Fruit fly (Drosophila melanogaster) whole organism, embryonic: ENCODE results near the gene CG44303.

Experiments
- Bgb ChIP-seq: fragments of 200-800 bp; sonication (Bioruptor generic); IDR thresholded peaks from 2 replicates; pipeline ENCODE4 v1.3.6; 2022; ENCODE audit warnings: missing biosample characterization, missing genetic modification characterization; ENCODE audit not compliant: partially characterized antibody
- C15 ChIP-seq: fragments of 200-800 bp; sonication (Bioruptor generic); IDR thresholded peaks from 3 replicates; pipeline ENCODE4 v1.3.6; 2022; ENCODE audit warnings: missing biosample characterization, missing genetic modification characterization
- CG10321 ChIP-seq: fragments of 200-800 bp; sonication (Bioruptor generic); IDR thresholded peaks from 2 replicates; pipeline ENCODE4 v1.3.6; 2022; ENCODE audit warnings: missing biosample characterization, missing genetic modification characterization
- CG12299 ChIP-seq: fragments of 200-800 bp; sonication (Bioruptor generic); optimal IDR thresholded peaks from 2 replicates; lab custom pipeline; 2018; ENCODE audit warnings: missing biosample characterization, mild to moderate bottlenecking, missing genetic modification characterization
- CG12659 ChIP-seq: fragments of 200-800 bp; sonication (Bioruptor generic); optimal IDR thresholded peaks from 3 replicates; lab custom pipeline; 2017; ENCODE audit warnings: mild to moderate bottlenecking, missing biosample characterization, missing genetic modification reagents, missing genetic modification characterization
- CG13287 ChIP-seq: fragments of 200-800 bp; sonication (Bioruptor generic); IDR thresholded peaks from 2 replicates; pipeline ENCODE4 v1.3.6; 2022; ENCODE audit warnings: missing biosample characterization, missing genetic modification characterization; ENCODE audit not compliant: partially characterized antibody
- CG13624 ChIP-seq: fragments of 200-800 bp; sonication (Bioruptor generic); optimal IDR thresholded peaks from 2 replicates; lab custom pipeline; 2016; ENCODE audit warnings: missing biosample characterization, missing genetic modification characterization
- CG15601 ChIP-seq: fragments of 200-800 bp; sonication (Bioruptor generic); optimal IDR thresholded peaks from 3 replicates; lab custom pipeline; 2019; ENCODE audit warnings: missing biosample characterization, mild to moderate bottlenecking, missing genetic modification characterization, moderate library complexity
- CG17912 ChIP-seq: fragments of 200-800 bp; sonication (Bioruptor generic); optimal IDR thresholded peaks from 2 replicates; lab custom pipeline; 2018; ENCODE audit warnings: missing biosample characterization, mild to moderate bottlenecking, missing genetic modification characterization
- CG18011 ChIP-seq: fragments of 200-800 bp; sonication (Bioruptor generic); optimal IDR thresholded peaks from 2 replicates; lab custom pipeline; 2017; ENCODE audit warnings: missing biosample characterization, missing genetic modification characterization, mild to moderate bottlenecking, moderate library complexity, missing genotype
- CG30020 ChIP-seq: fragments of 200-800 bp; optimal IDR thresholded peaks from 2 replicates; lab custom pipeline; 2019; ENCODE audit warnings: missing biosample characterization, mild to moderate bottlenecking, missing genetic modification characterization, moderate library complexity
- CG3065 ChIP-seq: fragments of 200-800 bp; sonication (Bioruptor generic); optimal IDR thresholded peaks from 2 replicates; lab custom pipeline; 2016; ENCODE audit warnings: missing biosample characterization, missing genetic modification characterization
- CG3995 ChIP-seq: fragments of 200-800 bp; sonication (Bioruptor generic); optimal IDR thresholded peaks from 3 replicates; lab custom pipeline; 2016; ENCODE audit warnings: missing biosample characterization, missing genetic modification characterization
- CG42726 ChIP-seq: fragments of 200-800 bp; sonication (Bioruptor generic); IDR thresholded peaks from 2 replicates; pipeline ENCODE4 v1.3.6; 2022; ENCODE audit warnings: missing biosample characterization, missing genetic modification characterization; ENCODE audit not compliant: partially characterized antibody
- CG4424 ChIP-seq: fragments of 200-800 bp; sonication (Bioruptor generic); optimal IDR thresholded peaks from 3 replicates; lab custom pipeline; 2016; ENCODE audit warnings: missing biosample characterization, missing genetic modification characterization
- CG6175 ChIP-seq: fragments of 200-800 bp; sonication (Bioruptor generic); IDR thresholded peaks from 3 replicates; pipeline ENCODE4 v1.3.6; 2022; ENCODE audit warnings: missing biosample characterization, missing genetic modification characterization
- CG6654 ChIP-seq: fragments of 200-800 bp; sonication (Bioruptor generic); optimal IDR thresholded peaks from 2 replicates; lab custom pipeline; 2017; ENCODE audit warnings: missing biosample characterization, mild to moderate bottlenecking, missing genetic modification characterization
- CG6689 ChIP-seq: fragments of 200-800 bp; sonication (Bioruptor generic); IDR thresholded peaks from 2 replicates; pipeline ENCODE4 v1.3.6; 2022; ENCODE audit warnings: missing biosample characterization, missing genetic modification characterization
- CG7786 ChIP-seq: fragments of 200-800 bp; sonication (Bioruptor generic); optimal IDR thresholded peaks from 2 replicates; lab custom pipeline; 2016; ENCODE audit warnings: missing biosample characterization, missing genetic modification characterization
- CG7963 ChIP-seq: fragments of 200-800 bp; sonication (Bioruptor generic); IDR thresholded peaks from 3 replicates; pipeline ENCODE4 v1.3.6; 2022; ENCODE audit warnings: missing biosample characterization, missing genetic modification characterization; ENCODE audit not compliant: partially characterized antibody
- CHES-1-like ChIP-seq: fragments of 200-800 bp; sonication (Bioruptor generic); optimal IDR thresholded peaks from 2 replicates; lab custom pipeline; 2016; ENCODE audit warnings: missing biosample characterization, missing genetic modification characterization
- Chrac-16 ChIP-seq: fragments of 200-800 bp; sonication (Bioruptor generic); optimal IDR thresholded peaks from 3 replicates; lab custom pipeline; 2016; ENCODE audit warnings: missing biosample characterization, missing genetic modification characterization
- Eip74EF ChIP-seq, 2 experiments: fragments of 200-800 bp in 1 of 2; fragments of >200 bp in 1 of 2; sonication (Bioruptor generic) in 1 of 2; optimal IDR thresholded peaks; 2 replicates each; lab custom pipeline; 2017 to 2019; ENCODE audit warnings: missing biosample characterization in 2 of 2, missing genetic modification characterization in 2 of 2, mild to moderate bottlenecking in 1 of 2, moderate library complexity in 1 of 2
- HmgD ChIP-seq: fragments of 200-800 bp; sonication (Bioruptor generic); optimal IDR thresholded peaks from 3 replicates; lab custom pipeline; 2016; ENCODE audit warnings: missing biosample characterization, missing genetic modification characterization
- Hr51 ChIP-seq, 2 experiments: fragments of 200-800 bp; sonication (Bioruptor generic); optimal IDR thresholded peaks; 2 replicates in 1 of 2; 3 replicates in 1 of 2; lab custom pipeline; 2016 to 2018; ENCODE audit warnings: missing biosample characterization in 2 of 2, missing genetic modification characterization in 2 of 2, mild to moderate bottlenecking in 1 of 2, moderate library complexity in 1 of 2
- Hr78 ChIP-seq, 2 experiments: fragments of 200-800 bp in 1 of 2; fragments of >200 bp in 1 of 2; sonication (Bioruptor generic) in 1 of 2; optimal IDR thresholded peaks; 2 replicates each; lab custom pipeline; 2017 to 2019; ENCODE audit warnings: missing biosample characterization in 2 of 2, missing genetic modification characterization in 2 of 2, mild to moderate bottlenecking in 1 of 2, moderate library complexity in 1 of 2
- Mad ChIP-seq: fragments of 200-800 bp; sonication (Bioruptor generic); optimal IDR thresholded peaks from 2 replicates; lab custom pipeline; 2016; ENCODE audit warnings: missing biosample characterization, missing genetic modification characterization
- Max ChIP-seq: fragments of 200-800 bp; sonication (Bioruptor generic); optimal IDR thresholded peaks from 2 replicates; lab custom pipeline; 2016; ENCODE audit warnings: missing biosample characterization, mild to moderate bottlenecking, missing genetic modification characterization
- Med ChIP-seq: fragments of 200-800 bp; sonication (Bioruptor generic); peaks from one replicate; lab custom pipeline; 2016; ENCODE audit warnings: missing biosample characterization, missing genetic modification characterization, mild to moderate bottlenecking, inconsistent platforms, moderate library complexity
- Meics ChIP-seq: fragments of 200-800 bp; sonication (Bioruptor generic); optimal IDR thresholded peaks from 2 replicates; lab custom pipeline; 2017; ENCODE audit warnings: missing biosample characterization, mild to moderate bottlenecking, missing genetic modification characterization
- Myb ChIP-seq: fragments of 200-800 bp; sonication (Bioruptor generic); optimal IDR thresholded peaks from 2 replicates; lab custom pipeline; 2016; ENCODE audit warnings: missing biosample characterization, missing genetic modification characterization
- NC2β ChIP-seq: fragments of 200-800 bp; sonication (Bioruptor generic); optimal IDR thresholded peaks from 2 replicates; lab custom pipeline; 2016; ENCODE audit warnings: missing biosample characterization, missing genetic modification characterization
- Ptx1 ChIP-seq: fragments of 200-800 bp; sonication (Bioruptor generic); IDR thresholded peaks from 2 replicates; pipeline ENCODE4 v1.3.6; 2022; ENCODE audit warnings: missing biosample characterization, missing genetic modification characterization
- Sin3A ChIP-seq: fragments of >200 bp; optimal IDR thresholded peaks from 2 replicates; lab custom pipeline; 2018
- Sry-β ChIP-seq: fragments of 200-800 bp; sonication (Bioruptor generic); optimal IDR thresholded peaks from 2 replicates; lab custom pipeline; 2018; ENCODE audit warnings: missing biosample characterization, mild to moderate bottlenecking, missing genetic modification characterization, moderate library complexity
- Sry-δ ChIP-seq: fragments of 200-800 bp; sonication (Bioruptor generic); optimal IDR thresholded peaks from 2 replicates; lab custom pipeline; 2016; ENCODE audit warnings: missing biosample characterization, missing genetic modification characterization
- Taf1 ChIP-seq: fragments of 200-800 bp; sonication (Bioruptor generic); IDR thresholded peaks from 2 replicates; pipeline ENCODE4 v1.3.6; 2022; ENCODE audit warnings: missing biosample characterization, missing genetic modification characterization
- chinmo ChIP-seq: fragments of 200-800 bp; sonication (Bioruptor generic); IDR thresholded peaks from 4 replicates; pipeline ENCODE4 v1.3.6; 2022; ENCODE audit warnings: missing biosample characterization, missing genetic modification characterization; ENCODE audit not compliant: partially characterized antibody
- esg ChIP-seq: fragments of 200-800 bp; sonication (Bioruptor generic); conservative IDR thresholded peaks from 2 replicates; pipeline ENCODE4 v1.3.6; 2022; ENCODE audit warnings: missing biosample characterization, missing genetic modification characterization
- fd64A ChIP-seq: fragments of 200-800 bp; sonication (Bioruptor generic); optimal IDR thresholded peaks from 3 replicates; lab custom pipeline; 2018; ENCODE audit warnings: missing biosample characterization, mild to moderate bottlenecking, missing genetic modification characterization
- knrl ChIP-seq: fragments of 200-800 bp; sonication (Bioruptor generic); IDR thresholded peaks from 3 replicates; pipeline ENCODE4 v1.3.6; 2022; ENCODE audit warnings: missing biosample characterization, missing genetic modification characterization; ENCODE audit not compliant: partially characterized antibody
- lab ChIP-seq: fragments of 200-800 bp; sonication (Bioruptor generic); optimal IDR thresholded peaks from 3 replicates; lab custom pipeline; 2017; ENCODE audit warnings: missing biosample characterization, missing genetic modification characterization, mild to moderate bottlenecking, moderate library complexity, missing genetic modification reagents
- luna ChIP-seq: fragments of 200-800 bp; sonication (Bioruptor generic); optimal IDR thresholded peaks from 2 replicates; lab custom pipeline; 2016; ENCODE audit warnings: missing biosample characterization, missing genetic modification characterization
- nerfin-2 ChIP-seq: fragments of 200-800 bp; sonication (Bioruptor generic); IDR thresholded peaks from 2 replicates; pipeline ENCODE4 v1.3.6; 2022; ENCODE audit warnings: missing biosample characterization, missing genetic modification characterization; ENCODE audit not compliant: partially characterized antibody
- pho ChIP-seq: fragments of 200-800 bp; sonication (Bioruptor generic); optimal IDR thresholded peaks from 2 replicates; lab custom pipeline; 2016; ENCODE audit warnings: missing biosample characterization, missing genetic modification characterization
- rib ChIP-seq: fragments of 200-800 bp; sonication (Bioruptor generic); IDR thresholded peaks from 2 replicates; pipeline ENCODE4 v1.3.6; 2022; ENCODE audit warnings: missing biosample characterization, missing genetic modification characterization
- run ChIP-seq: fragments of 200-800 bp; sonication (Bioruptor generic); optimal IDR thresholded peaks from 3 replicates; lab custom pipeline; 2018; ENCODE audit warnings: missing biosample characterization, mild to moderate bottlenecking, missing genetic modification characterization
- sens ChIP-seq: fragments of 200-800 bp; sonication (Bioruptor generic); peaks from one replicate; lab custom pipeline; 2016; ENCODE audit warnings: missing biosample characterization, missing genetic modification characterization
- slou ChIP-seq: fragments of 200-800 bp; sonication (Bioruptor generic); optimal IDR thresholded peaks from 3 replicates; lab custom pipeline; 2016; ENCODE audit warnings: missing biosample characterization, missing genetic modification characterization
- toy ChIP-seq: fragments of 200-800 bp; sonication (Bioruptor generic); IDR thresholded peaks from 2 replicates; pipeline ENCODE4 v1.3.6; 2022; ENCODE audit warnings: missing biosample characterization, missing genetic modification characterization
- wdn ChIP-seq: fragments of 200-800 bp; sonication (Bioruptor generic); IDR thresholded peaks from 2 replicates; pipeline ENCODE4 v1.3.6; 2022; ENCODE audit warnings: missing biosample characterization, missing genetic modification characterization

Gene CG44303

dm6 chrX:6661392-6661837 is 25.8 kb downstream of the CG44303 start, which contains the start of the genes CG3224 and Ctr1A (continued):
- TF ChIP-seq Ptx1 (GFP tag; lab: Robert Waterston, UW) (no peak), CHES-1-like (peak; percentile 13), CG6654 (GFP tag; lab: Kevin White, UChicago) (no peak), NC2β (no peak), Sry-δ (GFP tag; lab: Kevin White, UChicago) (peak; percentile 80), Hr51 (GFP tag; optimal IDR thresholded peaks at IDR 0.05; lab: Kevin White, UChicago) (peak in 1 of 2 experiments; percentile 17), CG12299 (tag; lab: Kevin White, UChicago) (no peak), fd64A (GFP tag; lab: Kevin White, UChicago) (no peak), CG6175 (GFP tag; lab: Robert Waterston, UW) (no peak), CG7963 (no peak), CG4424 (GFP tag; lab: Kevin White, UChicago) (no peak), toy (GFP tag; lab: Robert Waterston, UW) (no peak), CG18011 (no peak), Max (no peak), nerfin-2 (no peak), pho (GFP tag; lab: Kevin White, UChicago) (no peak), CG17912 (GFP tag; lab: Kevin White, UChicago) (no peak), sens (GFP tag; lab: Kevin White, UChicago) (peak; percentile 32), wdn (GFP tag; lab: Robert Waterston, UW) (no peak), CG3065 (GFP tag; lab: Kevin White, UChicago) (no peak), luna (GFP tag; lab: Kevin White, UChicago) (no peak), Chrac-16 (GFP tag; lab: Kevin White, UChicago) (no peak), CG3995 (GFP tag; lab: Kevin White, UChicago) (no peak), Meics (no peak), C15 (GFP tag; lab: Robert Waterston, UW) (no peak), Mad (GFP tag; lab: Kevin White, UChicago) (no peak), esg (GFP tag; lab: Robert Waterston, UW) (no peak), CG12659 (GFP tag; lab: Kevin White, UChicago) (peak; percentile 50), chinmo (GFP tag; lab: Robert Waterston, UW) (peak; percentile 79; the same call in 2 of the 4 replicates), CG10321 (no peak), slou (GFP tag; lab: Kevin White, UChicago) (no peak), CG15601 (tag; lab: Kevin White, UChicago) (peak; percentile 19), CG13624 (GFP tag; lab: Kevin White, UChicago) (peak; percentile 51), CG7786 (no peak), CG6689 (no peak), lab (GFP tag; lab: Kevin White, UChicago) (peak; percentile 13), run (no peak), HmgD (no peak), Taf1 (GFP tag; lab: Robert Waterston, UW) (no peak), CG13287 (GFP tag; lab: Robert Waterston, UW) (peak; percentile 56), Med (peak; percentile 74), Sry-β (no peak), Myb (GFP tag; lab: Kevin White, UChicago) (no peak), Eip74EF (GFP tag; optimal IDR thresholded peaks at IDR 0.05; lab: Kevin White, UChicago) (peak in 1 of 2 experiments; percentile 14), CG30020 (peak; percentile 18), Sin3A (lab: Kevin White, UChicago) (peak; percentile 20), rib (GFP tag; lab: Robert Waterston, UW) (no peak), Hr78 (GFP tag; optimal IDR thresholded peaks at IDR 0.05; lab: Kevin White, UChicago) (no peak), CG42726 (GFP tag; lab: Robert Waterston, UW) (no peak), Bgb (GFP tag; lab: Robert Waterston, UW) (peak; percentile 33; the same call in 1 of the 2 replicates), knrl (GFP tag; lab: Robert Waterston, UW) (no peak)
